Worm (Caenorhabditis elegans) whole organism, young adult: Measurements from ENCODE around the gene Y66H1A.5.

Experiments
- B0261.1 ChIP-seq: sonication (generic microtip); optimal IDR thresholded peaks from 2 replicates; lab custom pipeline; 2016; ENCODE audit warnings: mild to moderate bottlenecking, missing genetic modification characterization, moderate library complexity, missing compliant biosample characterization
- C17E4.6 ChIP-seq: fragments of 200-800 bp; sonication (Bioruptor generic); IDR thresholded peaks from 2 replicates; pipeline ENCODE4 v1.3.6; 2022; ENCODE audit warnings: missing genetic modification reagents, missing genetic modification characterization, missing compliant biosample characterization
- F39B2.1 ChIP-seq: fragments of 200-800 bp; sonication (Bioruptor generic); IDR thresholded peaks from 2 replicates; pipeline ENCODE4 v1.3.6; 2022; ENCODE audit warnings: missing genetic modification reagents, missing genetic modification characterization, missing compliant biosample characterization
- F49E8.2 ChIP-seq: sonication (generic microtip); optimal IDR thresholded peaks from 3 replicates; lab custom pipeline; 2017; ENCODE audit warnings: missing genetic modification characterization, mild to moderate bottlenecking, missing compliant biosample characterization, antibody characterized with exemption, moderate library complexity; ENCODE audit not compliant: insufficient read depth
- F52B5.7 ChIP-seq: sonication (generic microtip); optimal IDR thresholded peaks from 2 replicates; lab custom pipeline; 2016; ENCODE audit warnings: mild to moderate bottlenecking, missing genetic modification characterization, missing compliant biosample characterization
- K11D2.4 ChIP-seq: fragments of 200-800 bp; sonication (Bioruptor generic); IDR thresholded peaks from 2 replicates; pipeline ENCODE4 v1.3.6; 2022; ENCODE audit warnings: missing genetic modification reagents, missing genetic modification characterization, missing compliant biosample characterization
- Y53F4B.3 ChIP-seq: fragments of 200-800 bp; sonication (Bioruptor generic); IDR thresholded peaks from 2 replicates; pipeline ENCODE4 v1.3.6; 2022; ENCODE audit warnings: missing genetic modification reagents, missing genetic modification characterization, missing compliant biosample characterization
- Y53G8AR.9 ChIP-seq: fragments of 200-800 bp; sonication (Bioruptor generic); conservative IDR thresholded peaks from 2 replicates; pipeline ENCODE4 v1.3.6; 2022; ENCODE audit warnings: missing genetic modification reagents, missing genetic modification characterization, missing compliant biosample characterization
- Y56A3A.18 ChIP-seq: fragments of 200-800 bp; sonication (Bioruptor generic); IDR thresholded peaks from 2 replicates; pipeline ENCODE4 v1.3.6; 2022; ENCODE audit warnings: missing genetic modification reagents, missing genetic modification characterization, missing compliant biosample characterization
- ama-1 ChIP-seq, 3 experiments: fragments of 150-350 bp in 1 of 3; sonication (generic microtip) in 2 of 3; optimal IDR thresholded peaks; 2 replicates each; lab custom pipeline; 2014 to 2018; ENCODE audit warnings: missing biosample characterization in 2 of 3, missing genetic modification characterization in 2 of 3, missing genetic modification reagents in 2 of 3
- aptf-2 ChIP-seq: fragments of 200-800 bp; sonication (Bioruptor generic); conservative IDR thresholded peaks from 2 replicates; pipeline ENCODE4 v1.3.6; 2022; ENCODE audit warnings: missing genetic modification reagents, missing genetic modification characterization, missing compliant biosample characterization
- aptf-3 ChIP-seq: fragments of 200-800 bp; sonication (Bioruptor generic); IDR thresholded peaks from 2 replicates; pipeline ENCODE4 v1.3.6; 2022; ENCODE audit warnings: missing genetic modification characterization, missing compliant biosample characterization
- atf-7 ChIP-seq: sonication (generic microtip); optimal IDR thresholded peaks from 2 replicates; lab custom pipeline; 2017; ENCODE audit warnings: mild to moderate bottlenecking, missing genetic modification characterization, missing compliant biosample characterization
- athp-1 ChIP-seq: sonication (generic microtip); optimal IDR thresholded peaks from 2 replicates; lab custom pipeline; 2017; ENCODE audit warnings: mild to moderate bottlenecking, missing genetic modification characterization, missing compliant biosample characterization
- attf-3 ChIP-seq: fragments of 200-800 bp; sonication (Bioruptor generic); conservative IDR thresholded peaks from 2 replicates; pipeline ENCODE4 v1.3.6; 2022; ENCODE audit warnings: missing genetic modification reagents, missing genetic modification characterization, missing compliant biosample characterization
- attf-5 ChIP-seq: fragments of 200-800 bp; sonication (Bioruptor generic); optimal IDR thresholded peaks from 2 replicates; lab custom pipeline; 2018; ENCODE audit warnings: mild to moderate bottlenecking, missing genetic modification characterization, missing compliant biosample characterization
- bed-1 ChIP-seq: fragments of 200-800 bp; sonication (Bioruptor generic); IDR thresholded peaks from 2 replicates; pipeline ENCODE4 v1.3.6; 2022; ENCODE audit warnings: missing genetic modification reagents, missing genetic modification characterization, missing compliant biosample characterization
- ceh-100 ChIP-seq: fragments of 200-800 bp; sonication (Bioruptor generic); IDR thresholded peaks from 2 replicates; pipeline ENCODE4 v1.3.6; 2022; ENCODE audit warnings: missing genetic modification reagents, missing genetic modification characterization, missing compliant biosample characterization
- ceh-40 ChIP-seq: fragments of 200-800 bp; sonication (Bioruptor generic); IDR thresholded peaks from 2 replicates; pipeline ENCODE4 v1.3.6; 2022; ENCODE audit warnings: missing genetic modification characterization, missing compliant biosample characterization
- ceh-91 ChIP-seq: fragments of 200-800 bp; sonication (Bioruptor generic); IDR thresholded peaks from 2 replicates; pipeline ENCODE4 v1.3.6; 2022; ENCODE audit warnings: missing genetic modification reagents, missing genetic modification characterization, missing compliant biosample characterization
- dpl-1 ChIP-seq: fragments of 150-350 bp; optimal IDR thresholded peaks from 2 replicates; lab custom pipeline; 2014; ENCODE audit warnings: missing biosample characterization, missing genetic modification reagents, missing genetic modification characterization
- efl-1 ChIP-seq: fragments of 150-350 bp; optimal IDR thresholded peaks from 2 replicates; lab custom pipeline; 2014; ENCODE audit warnings: missing biosample characterization, missing genetic modification reagents, missing genetic modification characterization
- ekl-4 ChIP-seq: fragments of 200-800 bp; sonication (Bioruptor generic); IDR thresholded peaks from 2 replicates; pipeline ENCODE4 v1.3.6; 2022; ENCODE audit warnings: missing genetic modification reagents, missing genetic modification characterization, missing compliant biosample characterization
- gei-17 ChIP-seq: fragments of 200-800 bp; sonication (Bioruptor generic); optimal IDR thresholded peaks from 2 replicates; lab custom pipeline; 2018; ENCODE audit warnings: mild to moderate bottlenecking, missing genetic modification characterization, missing compliant biosample characterization
- hlh-12 ChIP-seq: sonication (generic microtip); optimal IDR thresholded peaks from 2 replicates; lab custom pipeline; 2016; ENCODE audit warnings: missing genetic modification characterization, missing compliant biosample characterization
- hmg-1.2 ChIP-seq: fragments of 200-800 bp; sonication (Bioruptor generic); IDR thresholded peaks from 2 replicates; pipeline ENCODE4 v1.3.6; 2022; ENCODE audit warnings: missing genetic modification reagents, missing genetic modification characterization, missing compliant biosample characterization
- lag-1 ChIP-seq: fragments of 200-800 bp; sonication (Bioruptor generic); IDR thresholded peaks from 2 replicates; pipeline ENCODE4 v1.3.6; 2022; ENCODE audit warnings: missing genetic modification reagents, missing genetic modification characterization, missing compliant biosample characterization
- lin-26 ChIP-seq: fragments of 200-800 bp; sonication (Bioruptor generic); IDR thresholded peaks from 2 replicates; pipeline ENCODE4 v1.3.6; 2022; ENCODE audit warnings: missing genetic modification reagents, missing genetic modification characterization, missing compliant biosample characterization
- lin-54 ChIP-seq: fragments of 200-800 bp; sonication (Bioruptor generic); optimal IDR thresholded peaks from 2 replicates; lab custom pipeline; 2018; ENCODE audit warnings: mild to moderate bottlenecking, missing genetic modification characterization, missing compliant biosample characterization
- madf-10 ChIP-seq: sonication (generic microtip); optimal IDR thresholded peaks from 2 replicates; lab custom pipeline; 2016; ENCODE audit warnings: mild to moderate bottlenecking, missing genetic modification characterization, missing compliant biosample characterization
- madf-6 ChIP-seq: fragments of 200-800 bp; sonication (Bioruptor generic); IDR thresholded peaks from 2 replicates; pipeline ENCODE4 v1.3.6; 2022; ENCODE audit warnings: missing genetic modification reagents, missing genetic modification characterization, missing compliant biosample characterization
- mcd-1 ChIP-seq: fragments of 200-800 bp; sonication (Bioruptor generic); IDR thresholded peaks from 2 replicates; pipeline ENCODE4 v1.3.6; 2022; ENCODE audit warnings: missing genetic modification reagents, missing genetic modification characterization, missing compliant biosample characterization
- mel-28 ChIP-seq: sonication (generic microtip); optimal IDR thresholded peaks from 2 replicates; lab custom pipeline; 2016; ENCODE audit warnings: borderline replicate concordance, mild to moderate bottlenecking, missing genetic modification characterization, missing compliant biosample characterization
- nfya-1 ChIP-seq: sonication (generic microtip); optimal IDR thresholded peaks from 2 replicates; lab custom pipeline; 2017; ENCODE audit warnings: antibody characterized with exemption, missing compliant biosample characterization, missing genetic modification characterization, borderline replicate concordance; ENCODE audit not compliant: insufficient read depth
- nfyb-1 ChIP-seq: fragments of 200-800 bp; sonication (Bioruptor generic); IDR thresholded peaks from 2 replicates; pipeline ENCODE4 v1.3.6; 2022; ENCODE audit warnings: missing genetic modification reagents, missing genetic modification characterization, missing compliant biosample characterization
- nhr-80 ChIP-seq: sonication (generic microtip); optimal IDR thresholded peaks from 2 replicates; lab custom pipeline; 2016; ENCODE audit warnings: missing genetic modification characterization, missing compliant biosample characterization
- repo-1 ChIP-seq: sonication (generic microtip); optimal IDR thresholded peaks from 2 replicates; lab custom pipeline; 2017; ENCODE audit warnings: mild to moderate bottlenecking, missing genetic modification characterization, missing compliant biosample characterization
- rpc-1 ChIP-seq, 2 experiments: fragments of 150-350 bp in 1 of 2; sonication (generic microtip) in 1 of 2; optimal IDR thresholded peaks; 2 replicates each; lab custom pipeline; 2014 to 2018; ENCODE audit warnings: missing biosample characterization in 1 of 2, missing genetic modification characterization in 1 of 2, missing genetic modification reagents in 1 of 2, missing genotype in 1 of 2
- sdz-38 ChIP-seq: sonication (generic microtip); optimal IDR thresholded peaks from 2 replicates; lab custom pipeline; 2016; ENCODE audit warnings: missing genotype, missing genetic modification characterization, missing compliant biosample characterization
- sea-2 ChIP-seq: fragments of 200-800 bp; sonication (Bioruptor generic); IDR thresholded peaks from 2 replicates; pipeline ENCODE4 v1.3.6; 2022; ENCODE audit warnings: missing genetic modification characterization, missing compliant biosample characterization
- snpc-1.1 ChIP-seq: sonication (generic microtip); optimal IDR thresholded peaks from 2 replicates; lab custom pipeline; 2017; ENCODE audit warnings: missing genetic modification characterization, mild to moderate bottlenecking, missing compliant biosample characterization, antibody characterized with exemption, moderate library complexity, missing genotype, missing genetic modification reagents; ENCODE audit not compliant: insufficient read depth
- unc-130 ChIP-seq: sonication (generic microtip); optimal IDR thresholded peaks from 2 replicates; lab custom pipeline; 2016; ENCODE audit warnings: missing genetic modification reagents, missing genetic modification characterization, missing compliant biosample characterization
- unc-62 ChIP-seq: fragments of 150-350 bp; optimal IDR thresholded peaks from 2 replicates; lab custom pipeline; 2014; ENCODE audit warnings: missing biosample characterization, missing genetic modification reagents, missing genetic modification characterization
- ztf-3 ChIP-seq: fragments of 200-800 bp; sonication (Bioruptor generic); optimal IDR thresholded peaks from 2 replicates; lab custom pipeline; 2018; ENCODE audit warnings: mild to moderate bottlenecking, missing genetic modification characterization, missing compliant biosample characterization

Gene Y66H1A.5

DNA sequence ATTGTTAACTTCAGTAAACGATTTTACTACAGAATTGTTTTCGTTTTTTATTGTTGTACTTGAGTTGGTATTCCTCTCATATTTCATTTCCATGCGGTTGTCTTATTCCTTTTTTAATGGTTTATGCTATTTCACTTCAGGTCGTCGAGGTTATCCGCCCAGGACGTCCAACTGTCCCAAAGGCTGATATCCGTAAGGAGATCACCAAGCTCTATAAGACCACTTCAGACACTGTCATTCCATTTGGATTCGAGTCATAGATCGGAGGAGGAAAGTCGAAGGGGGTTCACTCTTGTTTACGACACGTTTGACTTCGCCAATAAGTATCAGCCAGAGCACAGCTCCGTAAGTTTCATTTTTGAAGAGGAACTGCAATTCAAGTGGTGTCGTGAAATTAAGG, 42.4 kb downstream of the Y66H1A.5 start, which contains the start of gene T07A9.14 (continued):
- TF ChIP-seq ekl-4 (GFP tag; lab: Robert Waterston, UW) (peak; percentile 68), aptf-3 (GFP tag; lab: Robert Waterston, UW) (no peak), snpc-1.1 (tag; lab: Kevin White, UChicago) (peak; percentile 14), bed-1 (GFP tag; lab: Robert Waterston, UW) (no peak), atf-7 (tag; lab: Kevin White, UChicago) (peak; percentile 50), hlh-12 (no peak), athp-1 (tag; lab: Kevin White, UChicago) (no peak), madf-6 (GFP tag; lab: Robert Waterston, UW) (peak; percentile 73), hmg-1.2 (GFP tag; lab: Robert Waterston, UW) (peak; percentile 37; the same call in 1 of the 2 replicates), F52B5.7 (tag; lab: Kevin White, UChicago) (no peak), gei-17 (GFP tag; lab: Kevin White, UChicago) (no peak), unc-130 (GFP tag; lab: Kevin White, UChicago) (no peak), repo-1 (tag; lab: Kevin White, UChicago) (peak; percentile 43), C17E4.6 (GFP tag; lab: Robert Waterston, UW) (no peak), nfya-1 (tag; lab: Kevin White, UChicago) (no peak), ztf-3 (GFP tag; lab: Kevin White, UChicago) (no peak), ama-1 (optimal IDR thresholded peaks at IDR 0.05; lab: Kevin White, UChicago) (no peak), ama-1 (GFP tag; optimal IDR thresholded peaks at IDR 0.05; lab: Kevin White, UChicago) (peak in 1 of 2 experiments; percentile 56), sdz-38 (tag; lab: Kevin White, UChicago) (no peak), unc-62 (GFP tag; lab: Kevin White, UChicago) (no peak), madf-10 (tag; lab: Kevin White, UChicago) (no peak), attf-3 (GFP tag; lab: Robert Waterston, UW) (no peak), mcd-1 (GFP tag; lab: Robert Waterston, UW) (peak; percentile 37; the same call in 1 of the 2 replicates), Y56A3A.18 (GFP tag; lab: Robert Waterston, UW) (0 out of 2 replicates have a peak, but pooled peaks have one; percentile 18), ceh-100 (GFP tag; lab: Robert Waterston, UW) (peak; percentile 77), lin-26 (GFP tag; lab: Robert Waterston, UW) (0 out of 2 replicates have a peak, but pooled peaks have one; percentile 32), F49E8.2 (peak; percentile 52), ceh-91 (GFP tag; lab: Robert Waterston, UW) (no peak), F39B2.1 (GFP tag; lab: Robert Waterston, UW) (no peak), nhr-80 (no peak), K11D2.4 (no peak), ceh-40 (GFP tag; lab: Robert Waterston, UW) (0 out of 2 replicates have a peak, but pooled peaks have one; percentile 54), lag-1 (GFP tag; lab: Robert Waterston, UW) (no peak), B0261.1 (tag; lab: Kevin White, UChicago) (no peak), attf-5 (GFP tag; lab: Kevin White, UChicago) (no peak), mel-28 (tag; lab: Kevin White, UChicago) (no peak), lin-54 (GFP tag; lab: Kevin White, UChicago) (peak; percentile 64), Y53G8AR.9 (peak; percentile 58; the same call in 1 of the 2 replicates), dpl-1 (GFP tag; lab: Kevin White, UChicago) (no peak), efl-1 (GFP tag; lab: Kevin White, UChicago) (no peak), sea-2 (GFP tag; lab: Robert Waterston, UW) (no peak), nfyb-1 (GFP tag; lab: Robert Waterston, UW) (peak; percentile 60; the same call in 1 of the 2 replicates), Y53F4B.3 (no peak), rpc-1 (optimal IDR thresholded peaks at IDR 0.05; lab: Kevin White, UChicago) (no peak), rpc-1 (tag; optimal IDR thresholded peaks at IDR 0.05; lab: Kevin White, UChicago) (no peak), aptf-2 (GFP tag; lab: Robert Waterston, UW) (no peak)
